Fruit fly (Drosophila melanogaster) S2 (cell line): ENCODE results near the gene pug.

Experiments used
- CG8478 ChIP-seq: fragments of >200 bp; optimal IDR thresholded peaks from 2 replicates; lab custom pipeline; 2018
- CTCF ChIP-seq, 2 experiments: fragments of >200 bp; optimal IDR thresholded peaks; 2 replicates each; lab custom pipeline; 2018

dm6 chr3R:10735857-10736256 is 39.5 kb downstream of the pug start, which contains the start of gene tomboy20:
- no peak for TF ChIP-seq CG8478 (lab: Kevin White, UChicago)
- TF ChIP-seq CTCF (optimal IDR thresholded peaks at IDR 0.05; lab: Kevin White, UChicago) = no peak
